Worm (Caenorhabditis elegans): ENCODE results near the gene F46G11.4.

- TF ChIP-seq flt-1 (GFP tag; IDR thresholded peaks at IDR 0.05) = no peak
- no peak for TF ChIP-seq T22C8.4 (GFP tag; IDR thresholded peaks at IDR 0.05)
- no peak for TF ChIP-seq cog-1 (tag; optimal IDR thresholded peaks at IDR 0.05)
- no peak for TF ChIP-seq med-1 (GFP tag; optimal IDR thresholded peaks at IDR 0.05; ENCODE audit: insufficient read depth)
- no peak for TF ChIP-seq ztf-23 (GFP tag; IDR thresholded peaks at IDR 0.05)
- TF ChIP-seq ref-1 (GFP tag; conservative IDR thresholded peaks at IDR 0.05) = no peak
- TF ChIP-seq klf-2 (GFP tag; conservative IDR thresholded peaks at IDR 0.05) = no peak
- TF ChIP-seq tab-1 (GFP tag; IDR thresholded peaks at IDR 0.05) = no peak
Measured at ce11 chrX:5834581-5835481, 36.2 kb upstream of the F46G11.4 start, which contains the start of gene F13D11.4.
